Comparison of ENCODE assay signal across 2 fruit fly cellular contexts in the genomic region with DNA sequence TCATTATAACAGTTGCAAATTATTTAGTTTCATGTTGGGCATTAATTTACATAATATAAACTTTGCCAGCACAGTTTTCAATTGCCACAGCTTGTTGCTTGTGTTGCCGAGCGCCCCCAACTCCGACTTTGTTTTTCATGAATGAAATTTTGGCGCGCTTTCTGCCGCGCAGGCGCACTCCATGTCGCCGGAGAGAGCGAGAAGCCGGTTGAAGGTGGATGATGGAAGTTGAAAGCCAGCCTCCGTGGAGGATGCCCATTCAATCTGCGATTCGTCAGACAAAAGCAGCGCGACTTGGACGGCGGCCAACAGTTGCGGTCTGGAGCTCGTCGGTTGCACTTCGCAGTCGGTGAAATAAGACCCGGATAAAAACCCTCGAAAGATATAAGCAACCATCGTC.
TF ChIP-seq lines count a peak whose summit lies in the region.

No protein-coding gene starts in this region.

- no peak for TF ChIP-seq CTCF in whole organism, embryonic (GFP tag; optimal IDR thresholded peaks at IDR 0.05; lab: Kevin White, UChicago)

TF ChIP-seq in whole organism, embryonic, 481 proteins besides CTCF, POLR2A, EP300 and RAD21 (continues in another document):
- TF ChIP-seq Stat92E (GFP tag; optimal IDR thresholded peaks at IDR 0.05; lab: Kevin White, UChicago) (no peak), yki (optimal IDR thresholded peaks at IDR 0.05; lab: Kevin White, UChicago) (no peak), CG7987 (GFP tag; optimal IDR thresholded peaks at IDR 0.05; lab: Kevin White, UChicago) (no peak), CG4282 (GFP tag; optimal IDR thresholded peaks at IDR 0.05; lab: Kevin White, UChicago) (no peak), pan (optimal IDR thresholded peaks at IDR 0.05; lab: Kevin White, UChicago) (no peak), pan (GFP tag; optimal IDR thresholded peaks at IDR 0.05 in 1 of 2, IDR thresholded peaks at IDR 0.05 in 1 of 2) (no peak), Ssrp (tag; optimal IDR thresholded peaks at IDR 0.05; lab: Kevin White, UChicago) (no peak), CG12155 (GFP tag; optimal IDR thresholded peaks at IDR 0.05; lab: Kevin White, UChicago) (no peak), otp (GFP tag; IDR thresholded peaks at IDR 0.05; lab: Robert Waterston, UW) (no peak), CG7839 (tag; optimal IDR thresholded peaks at IDR 0.05; lab: Kevin White, UChicago) (no peak), Doc2 (GFP tag; IDR thresholded peaks at IDR 0.05; lab: Robert Waterston, UW) (no peak), CG14710 (tag; optimal IDR thresholded peaks at IDR 0.05; lab: Kevin White, UChicago) (no peak), CG30403 (GFP tag; optimal IDR thresholded peaks at IDR 0.05; lab: Kevin White, UChicago) (no peak), CG8388 (GFP tag; optimal IDR thresholded peaks at IDR 0.05; lab: Kevin White, UChicago) (no peak), Dip3 (GFP tag; optimal IDR thresholded peaks at IDR 0.05; lab: Kevin White, UChicago) (no peak), cg (GFP tag; optimal IDR thresholded peaks at IDR 0.05; lab: Kevin White, UChicago) (no peak), CG8359 (GFP tag; optimal IDR thresholded peaks at IDR 0.05; lab: Kevin White, UChicago; ENCODE audit: borderline replicate concordance) (no peak), her (GFP tag; optimal IDR thresholded peaks at IDR 0.05; lab: Kevin White, UChicago) (no peak), salm (tag; optimal IDR thresholded peaks at IDR 0.05; lab: Kevin White, UChicago) (no peak), disco-r (GFP tag; optimal IDR thresholded peaks at IDR 0.05; lab: Kevin White, UChicago) (no peak), CG18599 (GFP tag; optimal IDR thresholded peaks at IDR 0.05; lab: Kevin White, UChicago) (peak; percentile 1), CG1832 (GFP tag; optimal IDR thresholded peaks at IDR 0.05; lab: Kevin White, UChicago) (no peak), zfh2 (GFP tag; optimal IDR thresholded peaks at IDR 0.05; lab: Kevin White, UChicago) (no peak), CG12104 (GFP tag; optimal IDR thresholded peaks at IDR 0.05; lab: Kevin White, UChicago) (no peak), CoRest (tag; optimal IDR thresholded peaks at IDR 0.05; lab: Kevin White, UChicago) (no peak), scrt (GFP tag; optimal IDR thresholded peaks at IDR 0.05; lab: Kevin White, UChicago) (peak; percentile 75), mam (GFP tag; optimal IDR thresholded peaks at IDR 0.05; lab: Kevin White, UChicago) (no peak), NFAT (GFP tag; IDR thresholded peaks at IDR 0.05; lab: Robert Waterston, UW) (no peak), ewg (GFP tag; optimal IDR thresholded peaks at IDR 0.05; lab: Kevin White, UChicago) (peak; percentile 58), en (GFP tag; optimal IDR thresholded peaks at IDR 0.05; lab: Kevin White, UChicago) (no peak), cas (GFP tag; IDR thresholded peaks at IDR 0.05; lab: Robert Waterston, UW) (no peak), sob (GFP tag; IDR thresholded peaks at IDR 0.05; lab: Robert Waterston, UW) (no peak), fd96Cb (tag; optimal IDR thresholded peaks at IDR 0.05; lab: Kevin White, UChicago) (no peak), CG31365 (tag; optimal IDR thresholded peaks at IDR 0.05; lab: Kevin White, UChicago) (no peak), Six4 (GFP tag; optimal IDR thresholded peaks at IDR 0.05; lab: Kevin White, UChicago) (no peak), CG15601 (tag; optimal IDR thresholded peaks at IDR 0.05; lab: Kevin White, UChicago) (peak; percentile 97), danr (GFP tag; IDR thresholded peaks at IDR 0.05; lab: Robert Waterston, UW) (no peak), CG13894 (tag; optimal IDR thresholded peaks at IDR 0.05; lab: Kevin White, UChicago) (no peak), CG12236 (GFP tag; optimal IDR thresholded peaks at IDR 0.05; lab: Kevin White, UChicago) (no peak), Meics (GFP tag; optimal IDR thresholded peaks at IDR 0.05; lab: Kevin White, UChicago) (no peak), CG10959 (GFP tag; IDR thresholded peaks at IDR 0.05; lab: Robert Waterston, UW) (no peak), CG6854 (GFP tag; optimal IDR thresholded peaks at IDR 0.05; lab: Kevin White, UChicago) (peak; percentile 1), Dll (GFP tag; IDR thresholded peaks at IDR 0.05; lab: Robert Waterston, UW; ENCODE audit: partially characterized antibody) (no peak), fu2 (GFP tag; optimal IDR thresholded peaks at IDR 0.05; lab: Kevin White, UChicago) (no peak), mld (GFP tag; IDR thresholded peaks at IDR 0.05; lab: Robert Waterston, UW; ENCODE audit: partially characterized antibody) (no peak)

TF ChIP-seq in whole organism, pupa, 21 proteins besides CTCF, POLR2A, EP300 and RAD21:
- TF ChIP-seq CG4496 (GFP tag; IDR thresholded peaks at IDR 0.05; lab: Robert Waterston, UW) (0 out of 3 replicates have a peak, but pooled peaks have one; percentile 18), fd96Ca (GFP tag; IDR thresholded peaks at IDR 0.05; lab: Robert Waterston, UW) (no peak)
